Worm (Caenorhabditis elegans) whole organism, L4 larva: ENCODE measurements around the gene C39E9.8.

Source experiments
- T26A8.4 ChIP-seq: fragments of 200-800 bp; sonication (Bioruptor generic); IDR thresholded peaks from 2 replicates; pipeline ENCODE4 v1.3.6; 2022; ENCODE audit warnings: missing genetic modification characterization, missing compliant biosample characterization
- ceh-32 ChIP-seq: sonication (generic microtip); optimal IDR thresholded peaks from 2 replicates; lab custom pipeline; 2016; ENCODE audit warnings: mild to moderate bottlenecking, missing genetic modification characterization, missing compliant biosample characterization; ENCODE audit not compliant: poor library complexity
- hlh-30 ChIP-seq: sonication (generic microtip); optimal IDR thresholded peaks from 2 replicates; lab custom pipeline; 2017; ENCODE audit warnings: antibody characterized with exemption, mild to moderate bottlenecking, missing genetic modification characterization, missing compliant biosample characterization; ENCODE audit not compliant: insufficient read depth
- nhr-237 ChIP-seq: sonication (generic microtip); optimal IDR thresholded peaks from 2 replicates; lab custom pipeline; 2017; ENCODE audit warnings: missing biosample characterization, missing genetic modification characterization
- php-3 ChIP-seq: fragments of 200-800 bp; sonication (Bioruptor generic); IDR thresholded peaks from 2 replicates; pipeline ENCODE4 v1.3.6; 2022; ENCODE audit warnings: missing genetic modification reagents, missing genetic modification characterization, missing compliant biosample characterization
- skn-1 ChIP-seq: fragments of 150-350 bp; optimal IDR thresholded peaks from 2 replicates; lab custom pipeline; 2014; ENCODE audit warnings: missing biosample characterization, missing genetic modification characterization
- snpc-4 ChIP-seq: fragments of 150-350 bp; optimal IDR thresholded peaks from 2 replicates; lab custom pipeline; 2014; ENCODE audit warnings: missing biosample characterization, missing genetic modification characterization
- unc-130 ChIP-seq: sonication (generic microtip); optimal IDR thresholded peaks from 2 replicates; lab custom pipeline; 2016; ENCODE audit warnings: missing genetic modification reagents, missing genetic modification characterization, missing compliant biosample characterization

ce11 chrIV:13052568-13052967 is 26.7 kb upstream of the C39E9.8 start, which contains the start of gene F49E11.7:
- no peak for TF ChIP-seq snpc-4 (tag; lab: Kevin White, UChicago)
- TF ChIP-seq skn-1 (tag; lab: Kevin White, UChicago): no peak
- no peak for TF ChIP-seq ceh-32 (tag; lab: Kevin White, UChicago)
- no peak for TF ChIP-seq nhr-237
- TF ChIP-seq T26A8.4 (GFP tag; lab: Robert Waterston, UW): no peak
- no peak for TF ChIP-seq hlh-30 (tag; lab: Kevin White, UChicago)
- no peak for TF ChIP-seq php-3 (GFP tag; lab: Robert Waterston, UW)
- TF ChIP-seq unc-130 (GFP tag; lab: Kevin White, UChicago): no peak
